Worm (Caenorhabditis elegans) whole organism, young adult: Measurements from ENCODE around the gene ztf-1.

Experiments
- B0035.1 ChIP-seq: sonication (generic microtip); optimal IDR thresholded peaks from 2 replicates; lab custom pipeline; 2016; ENCODE audit warnings: missing genetic modification characterization, mild to moderate bottlenecking, missing compliant biosample characterization, missing genotype, missing genetic modification reagents
- C06A6.2 ChIP-seq: fragments of 200-800 bp; sonication (Bioruptor generic); conservative IDR thresholded peaks from 2 replicates; pipeline ENCODE4 v1.3.6; 2022; ENCODE audit warnings: missing genetic modification characterization, missing compliant biosample characterization
- C17E4.6 ChIP-seq: fragments of 200-800 bp; sonication (Bioruptor generic); IDR thresholded peaks from 2 replicates; pipeline ENCODE4 v1.3.6; 2022; ENCODE audit warnings: missing genetic modification reagents, missing genetic modification characterization, missing compliant biosample characterization
- F55B11.4 ChIP-seq: sonication (generic microtip); optimal IDR thresholded peaks from 2 replicates; lab custom pipeline; 2016; ENCODE audit warnings: missing compliant biosample characterization, missing genetic modification characterization, borderline replicate concordance; ENCODE audit not compliant: insufficient read depth
- F57C9.4 ChIP-seq: sonication (generic microtip); optimal IDR thresholded peaks from 2 replicates; lab custom pipeline; 2017; ENCODE audit warnings: mild to moderate bottlenecking, missing genetic modification characterization, missing compliant biosample characterization
- T07F8.4 ChIP-seq: sonication (generic microtip); optimal IDR thresholded peaks from 2 replicates; lab custom pipeline; 2016; ENCODE audit warnings: mild to moderate bottlenecking, missing genetic modification characterization, moderate library complexity, missing compliant biosample characterization
- T26A5.8 ChIP-seq: sonication (generic microtip); optimal IDR thresholded peaks from 2 replicates; lab custom pipeline; 2016; ENCODE audit warnings: missing genetic modification characterization, missing compliant biosample characterization
- Y53F4B.3 ChIP-seq: fragments of 200-800 bp; sonication (Bioruptor generic); IDR thresholded peaks from 2 replicates; pipeline ENCODE4 v1.3.6; 2022; ENCODE audit warnings: missing genetic modification reagents, missing genetic modification characterization, missing compliant biosample characterization
- ama-1 ChIP-seq, 3 experiments: fragments of 150-350 bp in 1 of 3; sonication (generic microtip) in 2 of 3; optimal IDR thresholded peaks; 2 replicates each; lab custom pipeline; 2014 to 2018; ENCODE audit warnings: missing biosample characterization in 2 of 3, missing genetic modification characterization in 2 of 3, missing genetic modification reagents in 2 of 3
- attf-6 ChIP-seq: fragments of 200-800 bp; sonication (Bioruptor generic); IDR thresholded peaks from 2 replicates; pipeline ENCODE4 v1.3.6; 2022; ENCODE audit warnings: missing genetic modification reagents, missing genetic modification characterization, missing compliant biosample characterization
- bed-1 ChIP-seq: fragments of 200-800 bp; sonication (Bioruptor generic); IDR thresholded peaks from 2 replicates; pipeline ENCODE4 v1.3.6; 2022; ENCODE audit warnings: missing genetic modification reagents, missing genetic modification characterization, missing compliant biosample characterization
- cebp-1 ChIP-seq, 2 experiments: fragments of 200-800 bp in 1 of 2; sonication (Bioruptor generic) in 1 of 2; sonication (generic microtip) in 1 of 2; IDR thresholded peaks in 1 of 2; optimal IDR thresholded peaks in 1 of 2; 2 replicates each; pipeline versions ENCODE4 v1.3.6 to Lab custom; 2017 to 2022; ENCODE audit warnings: missing compliant biosample characterization in 2 of 2, missing genetic modification characterization in 2 of 2, mild to moderate bottlenecking in 1 of 2, missing genetic modification reagents in 1 of 2, moderate library complexity in 1 of 2
- ceh-79 ChIP-seq: sonication (generic microtip); optimal IDR thresholded peaks from 2 replicates; lab custom pipeline; 2017; ENCODE audit warnings: mild to moderate bottlenecking, missing genetic modification characterization, missing compliant biosample characterization
- chd-7 ChIP-seq: sonication (generic microtip); optimal IDR thresholded peaks from 2 replicates; lab custom pipeline; 2016; ENCODE audit warnings: mild to moderate bottlenecking, missing genetic modification characterization, moderate library complexity, missing compliant biosample characterization
- dpff-1 ChIP-seq: sonication (generic microtip); optimal IDR thresholded peaks from 2 replicates; lab custom pipeline; 2017; ENCODE audit warnings: mild to moderate bottlenecking, missing genetic modification characterization, missing compliant biosample characterization
- egl-18 ChIP-seq: fragments of 200-800 bp; sonication (Bioruptor generic); IDR thresholded peaks from 2 replicates; pipeline ENCODE4 v1.3.6; 2022; ENCODE audit warnings: missing genetic modification reagents, missing genetic modification characterization, missing compliant biosample characterization
- egrh-3 ChIP-seq: fragments of 200-800 bp; sonication (Bioruptor generic); IDR thresholded peaks from 2 replicates; pipeline ENCODE4 v1.3.6; 2022; ENCODE audit warnings: missing genetic modification reagents, missing genetic modification characterization, missing compliant biosample characterization
- ets-4 ChIP-seq: fragments of 200-800 bp; sonication (Bioruptor generic); optimal IDR thresholded peaks from 2 replicates; lab custom pipeline; 2018; ENCODE audit warnings: mild to moderate bottlenecking, missing genetic modification characterization, missing compliant biosample characterization
- fkh-3 ChIP-seq: sonication (generic microtip); optimal IDR thresholded peaks from 2 replicates; lab custom pipeline; 2016; ENCODE audit warnings: mild to moderate bottlenecking, missing genetic modification characterization, missing compliant biosample characterization
- hmg-1.2 ChIP-seq: fragments of 200-800 bp; sonication (Bioruptor generic); IDR thresholded peaks from 2 replicates; pipeline ENCODE4 v1.3.6; 2022; ENCODE audit warnings: missing genetic modification reagents, missing genetic modification characterization, missing compliant biosample characterization
- lag-1 ChIP-seq: fragments of 200-800 bp; sonication (Bioruptor generic); IDR thresholded peaks from 2 replicates; pipeline ENCODE4 v1.3.6; 2022; ENCODE audit warnings: missing genetic modification reagents, missing genetic modification characterization, missing compliant biosample characterization
- let-607 ChIP-seq, 2 experiments: fragments of 200-800 bp in 1 of 2; sonication (Bioruptor generic) in 1 of 2; sonication (generic microtip) in 1 of 2; optimal IDR thresholded peaks; 2 replicates each; lab custom pipeline; 2016 to 2018; ENCODE audit warnings: mild to moderate bottlenecking in 2 of 2, missing compliant biosample characterization in 2 of 2, missing genetic modification characterization in 2 of 2, moderate library complexity in 2 of 2, missing genotype in 1 of 2
- lin-35 ChIP-seq, 3 experiments: fragments of 150-350 bp in 2 of 3; sonication (generic microtip) in 1 of 3; optimal IDR thresholded peaks; 2 replicates each; lab custom pipeline; 2014 to 2018; ENCODE audit warnings: missing biosample characterization in 3 of 3, missing genetic modification characterization in 3 of 3, missing genetic modification reagents in 3 of 3
- lin-40 ChIP-seq: sonication (generic microtip); optimal IDR thresholded peaks from 2 replicates; lab custom pipeline; 2016; ENCODE audit warnings: missing genetic modification characterization, mild to moderate bottlenecking, missing compliant biosample characterization, missing genotype, missing genetic modification reagents
- lin-54 ChIP-seq: fragments of 200-800 bp; sonication (Bioruptor generic); optimal IDR thresholded peaks from 2 replicates; lab custom pipeline; 2018; ENCODE audit warnings: mild to moderate bottlenecking, missing genetic modification characterization, missing compliant biosample characterization
- nhr-120 ChIP-seq: fragments of 200-800 bp; sonication (Bioruptor generic); IDR thresholded peaks from 2 replicates; pipeline ENCODE4 v1.3.6; 2022; ENCODE audit warnings: missing genetic modification characterization, missing compliant biosample characterization
- nhr-27 ChIP-seq: fragments of 200-800 bp; sonication (Bioruptor generic); optimal IDR thresholded peaks from 2 replicates; lab custom pipeline; 2018; ENCODE audit warnings: mild to moderate bottlenecking, missing genetic modification characterization, moderate library complexity, missing compliant biosample characterization
- nhr-80 ChIP-seq: sonication (generic microtip); optimal IDR thresholded peaks from 2 replicates; lab custom pipeline; 2016; ENCODE audit warnings: missing genetic modification characterization, missing compliant biosample characterization
- pbrm-1 ChIP-seq: fragments of 200-800 bp; sonication (Bioruptor generic); IDR thresholded peaks from 2 replicates; pipeline ENCODE4 v1.3.6; 2022; ENCODE audit warnings: missing genetic modification reagents, missing genetic modification characterization, missing compliant biosample characterization
- rcor-1 ChIP-seq: fragments of 200-800 bp; sonication (Bioruptor generic); IDR thresholded peaks from 2 replicates; pipeline ENCODE4 v1.3.6; 2022; ENCODE audit warnings: missing genetic modification reagents, missing genetic modification characterization, missing compliant biosample characterization
- rec-8 ChIP-seq, 2 experiments: sonication (generic microtip); optimal IDR thresholded peaks; 2 replicates each; lab custom pipeline; 2016; ENCODE audit warnings: mild to moderate bottlenecking in 2 of 2, missing genetic modification characterization in 2 of 2, missing genetic modification reagents in 2 of 2, missing genotype in 2 of 2, missing biosample characterization in 1 of 2, missing compliant biosample characterization in 1 of 2, moderate library complexity in 1 of 2
- rpc-1 ChIP-seq, 2 experiments: fragments of 150-350 bp in 1 of 2; sonication (generic microtip) in 1 of 2; optimal IDR thresholded peaks; 2 replicates each; lab custom pipeline; 2014 to 2018; ENCODE audit warnings: missing biosample characterization in 1 of 2, missing genetic modification characterization in 1 of 2, missing genetic modification reagents in 1 of 2, missing genotype in 1 of 2
- sea-2 ChIP-seq: fragments of 200-800 bp; sonication (Bioruptor generic); IDR thresholded peaks from 2 replicates; pipeline ENCODE4 v1.3.6; 2022; ENCODE audit warnings: missing genetic modification characterization, missing compliant biosample characterization
- snpc-1.1 ChIP-seq: sonication (generic microtip); optimal IDR thresholded peaks from 2 replicates; lab custom pipeline; 2017; ENCODE audit warnings: missing genetic modification characterization, mild to moderate bottlenecking, missing compliant biosample characterization, antibody characterized with exemption, moderate library complexity, missing genotype, missing genetic modification reagents; ENCODE audit not compliant: insufficient read depth
- snpc-4 ChIP-seq, 5 experiments: fragments of 150-350 bp in 1 of 5; sonication (generic microtip) in 4 of 5; optimal IDR thresholded peaks; 2 replicates each; lab custom pipeline; 2014 to 2018; ENCODE audit warnings: missing genetic modification characterization in 5 of 5, missing biosample characterization in 3 of 5, antibody characterized with exemption in 2 of 5, mild to moderate bottlenecking in 2 of 5, missing compliant biosample characterization in 2 of 5, missing genotype in 2 of 5, moderate library complexity in 2 of 5, missing genetic modification reagents in 1 of 5
- tbx-9 ChIP-seq: sonication (generic microtip); optimal IDR thresholded peaks from 2 replicates; lab custom pipeline; 2016; ENCODE audit warnings: borderline replicate concordance, missing genetic modification characterization, inconsistent platforms, missing compliant biosample characterization
- unc-62 ChIP-seq: fragments of 150-350 bp; optimal IDR thresholded peaks from 2 replicates; lab custom pipeline; 2014; ENCODE audit warnings: missing biosample characterization, missing genetic modification reagents, missing genetic modification characterization
- xnd-1 ChIP-seq: sonication (generic microtip); optimal IDR thresholded peaks from 2 replicates; lab custom pipeline; 2016; ENCODE audit warnings: missing genotype, missing genetic modification reagents, missing genetic modification characterization, missing compliant biosample characterization
- zfh-2 ChIP-seq: fragments of 200-800 bp; sonication (Bioruptor generic); conservative IDR thresholded peaks from 2 replicates; pipeline ENCODE4 v1.3.6; 2022; ENCODE audit warnings: missing genetic modification reagents, missing genetic modification characterization, missing compliant biosample characterization

The ztf-1 gene

DNA sequence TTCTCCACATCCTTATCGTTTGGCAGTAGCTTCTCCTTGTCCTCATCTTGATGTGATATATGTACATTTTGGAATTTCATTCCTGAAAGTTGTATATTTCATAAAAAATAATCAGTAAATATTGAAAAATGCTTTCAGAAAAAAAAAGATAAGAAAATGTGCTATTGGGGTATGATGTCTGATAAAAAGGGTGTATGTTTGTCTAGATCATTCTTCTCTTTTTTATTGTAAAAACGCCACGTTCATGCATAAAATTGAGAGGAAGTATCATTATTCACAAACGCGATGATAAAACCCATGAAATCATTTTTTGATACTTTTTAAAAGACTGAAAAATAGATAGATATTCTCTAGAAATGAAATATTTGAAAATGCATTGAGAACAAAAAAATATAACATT is 43.5 kb downstream of the ztf-1 start:
- TF ChIP-seq let-607 (tag; optimal IDR thresholded peaks at IDR 0.05; lab: Kevin White, UChicago) (peak in 1 of 2 experiments; percentile 17), nhr-80 (tag; lab: Kevin White, UChicago) (peak; percentile 70), egl-18 (GFP tag; lab: Robert Waterston, UW) (no peak)
- TF ChIP-seq, all 124 proteins: peak for 2

- TF ChIP-seq rec-8 (tag; optimal IDR thresholded peaks at IDR 0.05; lab: Kevin White, UChicago), result no peak
- no peak for TF ChIP-seq chd-7 (tag; lab: Kevin White, UChicago)
- no peak for TF ChIP-seq snpc-1.1
- TF ChIP-seq C06A6.2 (GFP tag; lab: Robert Waterston, UW), result no peak
- no peak for TF ChIP-seq lag-1 (GFP tag; lab: Robert Waterston, UW)
- TF ChIP-seq sea-2 (GFP tag; lab: Robert Waterston, UW), result no peak
- no peak for TF ChIP-seq xnd-1
- TF ChIP-seq attf-6 (GFP tag; lab: Robert Waterston, UW), result no peak
- no peak for TF ChIP-seq T07F8.4 (tag; lab: Kevin White, UChicago)
- TF ChIP-seq snpc-4 (GFP tag; optimal IDR thresholded peaks at IDR 0.05; lab: Kevin White, UChicago), result no peak
- TF ChIP-seq snpc-4 (tag; optimal IDR thresholded peaks at IDR 0.05; lab: Kevin White, UChicago), result no peak
- TF ChIP-seq bed-1 (GFP tag; lab: Robert Waterston, UW), result no peak
- TF ChIP-seq rpc-1 (optimal IDR thresholded peaks at IDR 0.05; lab: Kevin White, UChicago), result no peak
- no peak for TF ChIP-seq rpc-1 (tag; optimal IDR thresholded peaks at IDR 0.05; lab: Kevin White, UChicago)
- TF ChIP-seq, all 124 proteins: peak for 0
Observed at ce11 chrIII:8745214-8745613, 46.9 kb downstream of the ztf-1 start.

DNA sequence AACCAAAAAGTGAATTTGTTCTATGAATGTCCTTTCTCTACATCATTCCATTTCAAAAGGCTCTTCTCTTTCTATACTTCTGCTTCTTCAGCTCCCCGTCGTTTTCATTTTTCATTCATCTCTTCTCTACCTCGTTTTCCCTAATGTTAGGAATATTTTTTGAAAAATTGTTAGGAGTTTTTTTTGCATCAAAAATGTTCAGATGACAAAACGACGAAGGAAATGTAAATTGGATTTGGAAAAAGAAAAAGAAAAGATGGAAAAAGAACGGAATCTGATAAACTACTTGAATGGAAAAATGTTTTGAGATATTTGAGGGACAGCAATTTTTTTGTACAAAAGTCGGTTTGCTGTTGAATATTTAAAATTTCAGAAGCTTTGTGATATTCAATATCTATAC is 47.4 kb downstream of the ztf-1 start:
- TF ChIP-seq ets-4 (no peak), cebp-1 (GFP tag; IDR thresholded peaks at IDR 0.05; lab: Robert Waterston, UW) (no peak), cebp-1 (tag; optimal IDR thresholded peaks at IDR 0.05; lab: Kevin White, UChicago) (no peak), fkh-3 (no peak), ama-1 (optimal IDR thresholded peaks at IDR 0.05; lab: Kevin White, UChicago) (no peak), ama-1 (GFP tag; optimal IDR thresholded peaks at IDR 0.05; lab: Kevin White, UChicago) (no peak), nhr-120 (GFP tag; lab: Robert Waterston, UW) (no peak)

- no peak for TF ChIP-seq lin-35 (GFP tag; optimal IDR thresholded peaks at IDR 0.05; lab: Kevin White, UChicago)
- no peak for TF ChIP-seq F57C9.4
- TF ChIP-seq nhr-27 (tag; lab: Kevin White, UChicago), result no peak
- TF ChIP-seq zfh-2 (GFP tag; lab: Robert Waterston, UW), result no peak
- TF ChIP-seq B0035.1, result no peak
- no peak for TF ChIP-seq C17E4.6 (GFP tag; lab: Robert Waterston, UW)
- TF ChIP-seq lin-54 (GFP tag; lab: Kevin White, UChicago), result no peak
- TF ChIP-seq rcor-1, result no peak
- TF ChIP-seq, all 124 proteins: peak for 0
Observed at ce11 chrIII:8743796-8744404, 48.3 kb downstream of the ztf-1 start, which contains the start of gene ZK370.6. TSS of gene ZK370.6 (minus strand) at chrIII:8743846.

ce11 chrIII:8742584-8742983 is 49.6 kb downstream of the ztf-1 start:
- no peak for TF ChIP-seq Y53F4B.3 (GFP tag; lab: Robert Waterston, UW)
- no peak for TF ChIP-seq snpc-4 (GFP tag; optimal IDR thresholded peaks at IDR 0.05; lab: Kevin White, UChicago)
- TF ChIP-seq snpc-4 (tag; optimal IDR thresholded peaks at IDR 0.05; lab: Kevin White, UChicago), result no peak
- TF ChIP-seq F55B11.4 (tag; lab: Kevin White, UChicago), result no peak
- TF ChIP-seq hmg-1.2 (GFP tag; lab: Robert Waterston, UW), result no peak
- no peak for TF ChIP-seq T26A5.8
- TF ChIP-seq lin-40, result no peak
- no peak for TF ChIP-seq unc-62 (GFP tag; lab: Kevin White, UChicago)
- TF ChIP-seq pbrm-1, result no peak
- TF ChIP-seq rcor-1, result no peak
- TF ChIP-seq tbx-9, result no peak
- no peak for TF ChIP-seq nhr-80 (tag; lab: Kevin White, UChicago)
- no peak for TF ChIP-seq dpff-1 (tag; lab: Kevin White, UChicago)
- TF ChIP-seq ceh-79, result no peak
- no peak for TF ChIP-seq ets-4
- TF ChIP-seq egrh-3, result no peak
